Worm (Caenorhabditis elegans): ENCODE data around the gene aqp-4.

Gene aqp-4

ce11 chrV:9763759-9764158 lies 26.4 kb downstream of the aqp-4 start:
- TF ChIP-seq rbr-2 (tag; optimal IDR thresholded peaks at IDR 0.05), result no peak
- TF ChIP-seq ZK546.5 (tag; optimal IDR thresholded peaks at IDR 0.05), result no peak
- no peak for TF ChIP-seq hmg-1.1 (GFP tag; IDR thresholded peaks at IDR 0.05)
- no peak for TF ChIP-seq F37D6.2 (tag; optimal IDR thresholded peaks at IDR 0.05)
- TF ChIP-seq lim-7 (GFP tag; IDR thresholded peaks at IDR 0.05), result no peak
- TF ChIP-seq attf-4 (tag; optimal IDR thresholded peaks at IDR 0.05), result no peak
- no peak for TF ChIP-seq zfp-3 (GFP tag; conservative IDR thresholded peaks at IDR 0.05)
- TF ChIP-seq set-16 (GFP tag; IDR thresholded peaks at IDR 0.05), result no peak

DNA sequence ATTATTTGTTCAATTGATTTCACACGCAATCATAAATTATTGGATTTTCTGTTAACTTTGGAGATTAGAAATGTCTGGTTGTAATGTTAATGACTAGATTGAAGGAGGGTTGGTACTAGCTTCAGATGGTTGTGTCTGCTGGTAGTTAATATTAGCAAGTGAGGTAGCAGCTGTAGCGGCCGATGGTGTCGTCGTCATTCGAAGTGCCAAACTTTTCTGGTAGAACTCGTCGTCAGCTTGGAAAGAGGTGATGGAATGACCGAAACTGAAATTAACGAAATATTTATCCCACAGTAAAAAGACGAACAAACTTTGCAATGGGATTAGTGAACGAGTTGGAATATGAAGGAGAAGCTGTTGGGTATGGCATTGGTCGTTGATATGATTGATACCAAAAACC lies 27.2 kb downstream of the aqp-4 start:
- TF ChIP-seq tag-97 (GFP tag; IDR thresholded peaks at IDR 0.05) (no peak), unc-62 (GFP tag; optimal IDR thresholded peaks at IDR 0.05 in 1 of 2) (peak in 1 of 2 experiments; percentile 97), unc-62 (tag; optimal IDR thresholded peaks at IDR 0.05) (no peak)

- TF ChIP-seq dpl-1 (GFP tag; optimal IDR thresholded peaks at IDR 0.05), result no peak
- TF ChIP-seq saeg-2 (GFP tag; IDR thresholded peaks at IDR 0.05), result no peak
- no peak for TF ChIP-seq mes-2 (tag; optimal IDR thresholded peaks at IDR 0.05; ENCODE audit: poor library complexity, severe bottlenecking)
- no peak for TF ChIP-seq spr-1 (tag; optimal IDR thresholded peaks at IDR 0.05)
- no peak for TF ChIP-seq zfp-2 (tag; optimal IDR thresholded peaks at IDR 0.05)
- TF ChIP-seq pha-4 (GFP tag; IDR thresholded peaks at IDR 0.05), result no peak
- no peak for TF ChIP-seq pha-4 (tag; optimal IDR thresholded peaks at IDR 0.05)
- TF ChIP-seq fkh-10 (GFP tag; optimal IDR thresholded peaks at IDR 0.05), result peak; percentile 97
- no peak for TF ChIP-seq vab-7 (GFP tag; IDR thresholded peaks at IDR 0.05)
- TF ChIP-seq cey-2 (tag; optimal IDR thresholded peaks at IDR 0.05; ENCODE audit: borderline replicate concordance, insufficient read depth), result no peak
- peak; percentile 14 for TF ChIP-seq ceh-32 (tag; optimal IDR thresholded peaks at IDR 0.05; ENCODE audit: poor library complexity)
- TF ChIP-seq duxl-1 (tag; optimal IDR thresholded peaks at IDR 0.05; ENCODE audit: poor library complexity), result no peak
- peak; percentile 71 for TF ChIP-seq aha-1 (tag)
- TF ChIP-seq F37D6.2 (tag; optimal IDR thresholded peaks at IDR 0.05), result no peak
- no peak for TF ChIP-seq dmd-6 (GFP tag; IDR thresholded peaks at IDR 0.05)
- TF ChIP-seq lin-39 (tag; optimal IDR thresholded peaks at IDR 0.05), result no peak
- TF ChIP-seq skn-1 (tag; optimal IDR thresholded peaks at IDR 0.05), result no peak
- no peak for TF ChIP-seq dmd-9 (GFP tag; IDR thresholded peaks at IDR 0.05)
- TF ChIP-seq nhr-111 (GFP tag; optimal IDR thresholded peaks at IDR 0.05), result no peak
- TF ChIP-seq ZK337.2 (GFP tag; IDR thresholded peaks at IDR 0.05), result no peak
- peak; percentile 100 for TF ChIP-seq ces-1 (GFP tag; optimal IDR thresholded peaks at IDR 0.05)
- TF ChIP-seq daf-8 (GFP tag; IDR thresholded peaks at IDR 0.05), result no peak
- TF ChIP-seq hlh-11 (tag; optimal IDR thresholded peaks at IDR 0.05), result no peak
- TF ChIP-seq daf-16 (GFP tag; optimal IDR thresholded peaks at IDR 0.05), result no peak
- TF ChIP-seq daf-16 (tag; optimal IDR thresholded peaks at IDR 0.05), result no peak
- no peak for TF ChIP-seq tag-97 (GFP tag; IDR thresholded peaks at IDR 0.05)
- no peak for TF ChIP-seq sdz-12 (GFP tag; optimal IDR thresholded peaks at IDR 0.05)
- no peak for TF ChIP-seq php-3 (GFP tag; IDR thresholded peaks at IDR 0.05)
- TF ChIP-seq rbr-2 (tag; optimal IDR thresholded peaks at IDR 0.05), result peak; percentile 22
- TF ChIP-seq daf-12 (tag; optimal IDR thresholded peaks at IDR 0.05), result no peak
- TF ChIP-seq aly-2 (tag; optimal IDR thresholded peaks at IDR 0.05), result no peak
- no peak for TF ChIP-seq D1046.2 (GFP tag; IDR thresholded peaks at IDR 0.05)
- peak; percentile 6 to 83 for TF ChIP-seq lsy-2 (tag; optimal IDR thresholded peaks at IDR 0.05)
- no peak for TF ChIP-seq F26F4.8 (GFP tag; conservative IDR thresholded peaks at IDR 0.05)
- TF ChIP-seq lin-15B (tag; optimal IDR thresholded peaks at IDR 0.05), result no peak
- TF ChIP-seq ceh-44 (GFP tag; IDR thresholded peaks at IDR 0.05), result no peak
- TF ChIP-seq ceh-28 (tag; optimal IDR thresholded peaks at IDR 0.05), result no peak
- TF ChIP-seq fos-1 (tag; optimal IDR thresholded peaks at IDR 0.05), result no peak
- TF ChIP-seq hmg-1.1 (GFP tag; IDR thresholded peaks at IDR 0.05), result no peak
These were observed 28.3 kb downstream of the aqp-4 start for ce11 chrV:9765622-9766021.

Measured in whole organism, L4 larva.